Fruit fly (Drosophila melanogaster): Measurements from ENCODE around the gene CG5895.

Gene CG5895

dm6 chr3L:16019144-16020006 is 15.9 kb upstream of the CG5895 start:
- TF ChIP-seq CG11762 (GFP tag; optimal IDR thresholded peaks at IDR 0.05; ENCODE audit: insufficient read depth), result no peak
- TF ChIP-seq CG32006 (GFP tag; optimal IDR thresholded peaks at IDR 0.05), result peak; percentile 55
- no peak for TF ChIP-seq CG15336 (GFP tag; IDR thresholded peaks at IDR 0.05)
- peak; percentile 89 for TF ChIP-seq svp (GFP tag)
- peak; percentile 62 for TF ChIP-seq Hr39 (GFP tag; optimal IDR thresholded peaks at IDR 0.05)
- TF ChIP-seq CG3919 (GFP tag; optimal IDR thresholded peaks at IDR 0.05), result peak; percentile 55
- peak; percentile 61 for TF ChIP-seq Met (GFP tag; optimal IDR thresholded peaks at IDR 0.05)
- TF ChIP-seq net (GFP tag; optimal IDR thresholded peaks at IDR 0.05), result no peak
- TF ChIP-seq esn (GFP tag; optimal IDR thresholded peaks at IDR 0.05), result peak; percentile 61
- peak; percentile 51 for TF ChIP-seq cyc (GFP tag; optimal IDR thresholded peaks at IDR 0.05)
- TF ChIP-seq Lpt (GFP tag; optimal IDR thresholded peaks at IDR 0.05), result no peak
- peak; percentile 84 for TF ChIP-seq Eip78C (GFP tag)
- TF ChIP-seq CG10631 (GFP tag; optimal IDR thresholded peaks at IDR 0.05), result peak; percentile 4
- peak; percentile 39 for TF ChIP-seq OdsH (GFP tag; optimal IDR thresholded peaks at IDR 0.05)
- peak; percentile 21 for TF ChIP-seq CG4318 (GFP tag; optimal IDR thresholded peaks at IDR 0.05)
- no peak for TF ChIP-seq spab (GFP tag; optimal IDR thresholded peaks at IDR 0.05)
- TF ChIP-seq CG6276 (GFP tag; optimal IDR thresholded peaks at IDR 0.05), result peak; percentile 13
- TF ChIP-seq CG34406 (GFP tag; optimal IDR thresholded peaks at IDR 0.05), result peak; percentile 22
- TF ChIP-seq Smox (GFP tag; optimal IDR thresholded peaks at IDR 0.05), result peak; percentile 55
- TF ChIP-seq Ets21C (GFP tag; optimal IDR thresholded peaks at IDR 0.05), result peak; percentile 29
- no peak for TF ChIP-seq CG3032 (tag; optimal IDR thresholded peaks at IDR 0.05)
- peak; percentile 9 for TF ChIP-seq CG6792 (GFP tag; optimal IDR thresholded peaks at IDR 0.05)
- no peak for TF ChIP-seq dac (GFP tag; optimal IDR thresholded peaks at IDR 0.05)
- TF ChIP-seq lz (GFP tag; optimal IDR thresholded peaks at IDR 0.05), result peak; percentile 23
- TF ChIP-seq CG16779 (tag; optimal IDR thresholded peaks at IDR 0.05), result no peak
- peak; percentile 82 for TF ChIP-seq CG8319 (GFP tag; optimal IDR thresholded peaks at IDR 0.05)
- TF ChIP-seq acj6 (GFP tag; optimal IDR thresholded peaks at IDR 0.05), result peak; percentile 35
- 0 out of 3 replicates have a peak, but pooled peaks have one; percentile 27 for TF ChIP-seq eg (GFP tag; IDR thresholded peaks at IDR 0.05)
- TF ChIP-seq pdm3 (GFP tag; optimal IDR thresholded peaks at IDR 0.05), result peak; percentile 22
- TF ChIP-seq Sox14 (GFP tag; optimal IDR thresholded peaks at IDR 0.05), result peak; percentile 51
- peak; percentile 41 for TF ChIP-seq CG31627 (GFP tag; optimal IDR thresholded peaks at IDR 0.05)
- peak; percentile 67 for TF ChIP-seq topi (GFP tag; optimal IDR thresholded peaks at IDR 0.05)
- TF ChIP-seq ss (GFP tag; optimal IDR thresholded peaks at IDR 0.05), result no peak
- TF ChIP-seq CG6808 (GFP tag; optimal IDR thresholded peaks at IDR 0.05), result peak; percentile 12
- peak in 1 of 2 experiments; percentile 44 for TF ChIP-seq salr (GFP tag; optimal IDR thresholded peaks at IDR 0.05)
- peak; percentile 9 for TF ChIP-seq achi (GFP tag; optimal IDR thresholded peaks at IDR 0.05)
- no peak for TF ChIP-seq CG11902 (GFP tag; optimal IDR thresholded peaks at IDR 0.05)
- TF ChIP-seq Ets96B (tag; optimal IDR thresholded peaks at IDR 0.05), result no peak
- no peak for TF ChIP-seq Hr4 (GFP tag; optimal IDR thresholded peaks at IDR 0.05)
- TF ChIP-seq Sox102F (GFP tag; optimal IDR thresholded peaks at IDR 0.05), result peak; percentile 38
- no peak for TF ChIP-seq dsx (GFP tag; optimal IDR thresholded peaks at IDR 0.05; ENCODE audit: poor library complexity, severe bottlenecking)
- no peak for TF ChIP-seq CG1621 (tag; optimal IDR thresholded peaks at IDR 0.05)
- no peak for TF ChIP-seq CG7368 (GFP tag; optimal IDR thresholded peaks at IDR 0.05)
